Worm (Caenorhabditis elegans) whole organism, midembryonic: ENCODE measurements around the gene pqn-96.

Experiments
- T22C8.4 ChIP-seq: fragments of 200-800 bp; sonication (Bioruptor generic); IDR thresholded peaks from 2 replicates; pipeline ENCODE4 v1.3.6; 2022; ENCODE audit warnings: missing genetic modification characterization, missing compliant biosample characterization
- cog-1 ChIP-seq: sonication (generic microtip); optimal IDR thresholded peaks from 2 replicates; lab custom pipeline; 2016; ENCODE audit warnings: missing genetic modification characterization, missing compliant biosample characterization
- flt-1 ChIP-seq: fragments of 200-800 bp; sonication (Bioruptor generic); IDR thresholded peaks from 2 replicates; pipeline ENCODE4 v1.3.6; 2022; ENCODE audit warnings: missing genetic modification characterization, missing compliant biosample characterization
- klf-2 ChIP-seq: fragments of 200-800 bp; sonication (Bioruptor generic); conservative IDR thresholded peaks from 2 replicates; pipeline ENCODE4 v1.3.6; 2022; ENCODE audit warnings: missing genetic modification reagents, missing genetic modification characterization, missing compliant biosample characterization
- med-1 ChIP-seq: sonication (generic microtip); optimal IDR thresholded peaks from 2 replicates; lab custom pipeline; 2017; ENCODE audit warnings: missing genetic modification characterization, mild to moderate bottlenecking, missing compliant biosample characterization, antibody characterized with exemption, missing genetic modification reagents; ENCODE audit not compliant: insufficient read depth
- ref-1 ChIP-seq: fragments of 200-800 bp; sonication (Bioruptor generic); conservative IDR thresholded peaks from 2 replicates; pipeline ENCODE4 v1.3.6; 2022; ENCODE audit warnings: missing genetic modification reagents, missing genetic modification characterization, missing compliant biosample characterization
- tab-1 ChIP-seq: fragments of 200-800 bp; sonication (Bioruptor generic); IDR thresholded peaks from 2 replicates; pipeline ENCODE4 v1.3.6; 2022; ENCODE audit warnings: missing genetic modification characterization, missing compliant biosample characterization
- ztf-23 ChIP-seq: fragments of 200-800 bp; sonication (Bioruptor generic); IDR thresholded peaks from 2 replicates; pipeline ENCODE4 v1.3.6; 2022; ENCODE audit warnings: missing genetic modification reagents, missing genetic modification characterization, missing compliant biosample characterization
- ztf-29 ChIP-seq: fragments of 200-800 bp; sonication (Bioruptor generic); IDR thresholded peaks from 2 replicates; pipeline ENCODE4 v1.3.6; 2022; ENCODE audit warnings: missing genetic modification reagents, missing genetic modification characterization, missing compliant biosample characterization

Gene pqn-96

DNA sequence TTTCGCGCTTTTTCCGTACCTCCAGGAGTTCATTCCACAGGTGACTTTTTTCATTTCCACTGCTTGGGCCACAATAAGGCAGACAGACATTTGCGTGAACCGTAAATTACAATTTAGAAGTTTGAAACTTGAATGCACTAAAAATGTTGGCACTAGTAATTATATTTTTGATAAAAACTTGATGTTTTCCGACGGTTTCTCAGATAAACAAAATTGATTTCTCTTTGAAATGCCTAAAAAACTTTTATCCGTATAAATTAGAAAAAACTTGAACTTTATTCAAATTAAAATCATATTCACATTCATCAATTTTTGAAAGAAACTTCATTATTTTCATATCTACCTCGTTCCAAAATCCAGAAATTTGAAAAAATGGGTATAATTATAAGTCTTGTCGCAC, 43.5 kb downstream of the pqn-96 start, which contains the start of gene ZK353.3:
Gene ZK353.3, plus strand, starts transcription at position 301 of the 400 bp plus-strand sequence.
- TF ChIP-seq med-1 (GFP tag; lab: Kevin White, UChicago), result no peak
- no peak for TF ChIP-seq cog-1
- TF ChIP-seq ref-1, result no peak
- TF ChIP-seq klf-2, result no peak
- no peak for TF ChIP-seq flt-1
- no peak for TF ChIP-seq ztf-29
- no peak for TF ChIP-seq ztf-23 (GFP tag; lab: Robert Waterston, UW)
- no peak for TF ChIP-seq T22C8.4 (GFP tag; lab: Robert Waterston, UW)
- TF ChIP-seq tab-1 (GFP tag; lab: Robert Waterston, UW), result no peak

DNA sequence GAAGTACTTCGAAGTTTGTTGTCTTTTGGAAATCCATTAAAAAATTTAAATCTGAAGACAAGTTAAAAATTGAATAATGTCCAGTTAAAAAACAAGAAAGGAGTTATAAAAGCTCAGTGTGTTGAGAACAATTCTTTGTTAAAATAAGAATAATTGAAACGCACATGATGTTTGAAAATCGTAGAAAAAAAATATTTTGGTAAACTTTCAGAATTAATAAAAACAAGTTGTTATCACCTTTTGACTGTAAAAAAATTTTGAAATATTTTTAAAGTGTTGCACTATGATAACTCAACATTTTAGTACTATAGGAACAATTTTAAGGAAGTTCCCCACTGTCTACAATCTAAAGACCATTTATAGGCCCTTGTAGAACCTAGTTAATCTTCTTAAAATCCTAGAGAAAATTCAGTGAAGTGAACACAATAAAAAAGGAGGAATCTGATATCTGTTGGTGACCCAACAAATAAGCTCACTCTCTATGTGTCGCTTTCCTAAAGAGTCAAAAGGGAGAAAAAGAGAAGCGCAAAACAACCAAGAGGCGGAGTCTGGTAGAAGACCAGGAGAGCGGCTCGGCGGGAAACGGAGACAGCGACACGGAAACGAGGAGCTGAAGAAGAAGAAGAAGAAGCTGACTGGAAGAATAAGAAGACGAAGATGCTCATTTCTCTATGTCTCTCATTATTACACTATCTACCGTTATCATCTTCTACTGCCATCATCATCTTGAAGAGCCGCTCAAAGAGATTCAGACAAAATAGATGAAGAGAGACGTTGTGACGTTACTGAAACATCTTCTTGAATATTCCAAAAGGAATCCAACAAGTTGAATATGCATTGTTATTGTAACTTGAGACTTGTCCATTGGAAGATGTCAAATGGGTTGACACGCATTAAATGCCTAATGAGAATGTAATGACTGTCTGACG, 44.6 kb downstream of the pqn-96 start, which contains the start of gene ZK353.10:
Gene ZK353.10, minus strand, starts transcription at position 51 of the 929 bp plus-strand sequence.
- TF ChIP-seq ref-1 (no peak), med-1 (GFP tag; lab: Kevin White, UChicago) (no peak), klf-2 (no peak), ztf-29 (no peak), T22C8.4 (GFP tag; lab: Robert Waterston, UW) (no peak), flt-1 (no peak), tab-1 (GFP tag; lab: Robert Waterston, UW) (no peak), cog-1 (no peak)

- TF ChIP-seq ref-1 (no peak), T22C8.4 (GFP tag; lab: Robert Waterston, UW) (no peak), cog-1 (no peak), med-1 (GFP tag; lab: Kevin White, UChicago) (no peak), klf-2 (no peak), tab-1 (GFP tag; lab: Robert Waterston, UW) (no peak), ztf-23 (GFP tag; lab: Robert Waterston, UW) (no peak), ztf-29 (no peak), flt-1 (no peak)
Observed at ce11 chrIII:8392307-8392706, 46.9 kb downstream of the pqn-96 start.

DNA sequence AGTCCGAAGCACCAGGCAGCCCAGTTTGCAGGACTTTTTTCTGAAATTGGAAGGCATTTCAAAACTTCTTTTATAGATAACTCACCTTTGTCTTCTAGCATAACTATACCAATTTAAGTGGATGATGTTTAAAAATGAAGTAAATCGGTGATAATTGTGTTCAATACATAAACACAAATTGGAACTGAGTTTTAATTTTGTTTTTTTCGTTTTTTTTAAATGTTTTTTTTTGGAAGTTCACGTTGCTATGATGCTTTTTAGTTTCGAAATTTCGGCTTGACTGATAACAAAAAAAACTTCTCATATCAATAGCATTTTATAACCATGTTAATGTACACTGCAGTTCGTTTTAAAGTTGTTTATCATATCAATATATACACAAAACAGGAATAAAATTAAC, 49.7 kb downstream of the pqn-96 start, which contains the start of gene ZK353.4:
Gene ZK353.4, minus strand, starts transcription at position 101 of the 400 bp plus-strand sequence.
- TF ChIP-seq ref-1, result no peak
- no peak for TF ChIP-seq T22C8.4 (GFP tag; lab: Robert Waterston, UW)
- no peak for TF ChIP-seq tab-1 (GFP tag; lab: Robert Waterston, UW)
- no peak for TF ChIP-seq flt-1
- no peak for TF ChIP-seq cog-1
- TF ChIP-seq klf-2, result no peak
- TF ChIP-seq ztf-29, result no peak
- TF ChIP-seq med-1 (GFP tag; lab: Kevin White, UChicago), result no peak
- TF ChIP-seq ztf-23 (GFP tag; lab: Robert Waterston, UW), result no peak
